Worm (Caenorhabditis elegans) whole organism, mixed stage, embryonic: ENCODE results near the gene fbxb-75.

Experiments used
- M03D4.4 ChIP-seq: sonication (generic microtip); optimal IDR thresholded peaks from 2 replicates; lab custom pipeline; 2017; ENCODE audit warnings: mild to moderate bottlenecking, missing genetic modification characterization, missing compliant biosample characterization
- bed-3 ChIP-seq: fragments of 200-800 bp; sonication (Bioruptor generic); optimal IDR thresholded peaks from 3 replicates; lab custom pipeline; 2018; ENCODE audit warnings: mild to moderate bottlenecking, missing genetic modification characterization, moderate library complexity, missing compliant biosample characterization
- blmp-1 ChIP-seq: fragments of 150-350 bp; optimal IDR thresholded peaks from 2 replicates; lab custom pipeline; 2014; ENCODE audit warnings: missing biosample characterization, missing genetic modification characterization
- ceh-39 ChIP-seq: fragments of 150-350 bp; optimal IDR thresholded peaks from 2 replicates; lab custom pipeline; 2014; ENCODE audit warnings: missing biosample characterization, missing genetic modification characterization
- ceh-43 ChIP-seq: fragments of 200-800 bp; sonication (Bioruptor generic); optimal IDR thresholded peaks from 2 replicates; lab custom pipeline; 2018; ENCODE audit warnings: mild to moderate bottlenecking, missing genetic modification characterization, moderate library complexity, missing compliant biosample characterization
- ceh-83 ChIP-seq: fragments of 200-800 bp; sonication (Bioruptor generic); optimal IDR thresholded peaks from 2 replicates; lab custom pipeline; 2018; ENCODE audit warnings: mild to moderate bottlenecking, missing genetic modification characterization, missing compliant biosample characterization
- ces-1 ChIP-seq: fragments of 150-350 bp; optimal IDR thresholded peaks from 2 replicates; lab custom pipeline; 2014; ENCODE audit warnings: missing biosample characterization, missing genetic modification reagents, missing genetic modification characterization
- cnd-1 ChIP-seq: fragments of 200-800 bp; sonication (Bioruptor generic); optimal IDR thresholded peaks from 2 replicates; lab custom pipeline; 2018; ENCODE audit warnings: mild to moderate bottlenecking, missing genetic modification characterization, missing compliant biosample characterization
- drap-1 ChIP-seq: fragments of 200-800 bp; sonication (Bioruptor generic); optimal IDR thresholded peaks from 3 replicates; lab custom pipeline; 2018; ENCODE audit warnings: mild to moderate bottlenecking, missing genetic modification characterization, missing compliant biosample characterization
- elt-1 ChIP-seq: sonication (generic microtip); optimal IDR thresholded peaks from 2 replicates; lab custom pipeline; 2017; ENCODE audit warnings: missing genetic modification characterization, mild to moderate bottlenecking, missing compliant biosample characterization, antibody characterized with exemption, moderate library complexity, borderline replicate concordance; ENCODE audit not compliant: insufficient read depth
- elt-3 ChIP-seq: fragments of 150-350 bp; optimal IDR thresholded peaks from 2 replicates; lab custom pipeline; 2014; ENCODE audit warnings: missing biosample characterization, missing genetic modification characterization
- flh-1 ChIP-seq: fragments of 200-800 bp; sonication (Bioruptor generic); optimal IDR thresholded peaks from 2 replicates; lab custom pipeline; 2018; ENCODE audit warnings: mild to moderate bottlenecking, missing genetic modification characterization, moderate library complexity, missing compliant biosample characterization
- ham-2 ChIP-seq: fragments of 200-800 bp; sonication (Bioruptor generic); optimal IDR thresholded peaks from 2 replicates; lab custom pipeline; 2018; ENCODE audit warnings: mild to moderate bottlenecking, missing genetic modification characterization, missing compliant biosample characterization
- hlh-1 ChIP-seq: fragments of 150-350 bp; optimal IDR thresholded peaks from 2 replicates; lab custom pipeline; 2014; ENCODE audit warnings: missing biosample characterization, missing genetic modification reagents, missing genetic modification characterization
- lin-32 ChIP-seq: fragments of 200-800 bp; sonication (Bioruptor generic); optimal IDR thresholded peaks from 2 replicates; lab custom pipeline; 2018; ENCODE audit warnings: mild to moderate bottlenecking, missing genetic modification characterization, missing compliant biosample characterization
- lsy-2 ChIP-seq: fragments of 150-350 bp; optimal IDR thresholded peaks from 2 replicates; lab custom pipeline; 2014; ENCODE audit warnings: missing biosample characterization, missing genetic modification characterization
- mab-5 ChIP-seq: fragments of 150-350 bp; optimal IDR thresholded peaks from 2 replicates; lab custom pipeline; 2014; ENCODE audit warnings: missing biosample characterization, missing genetic modification characterization
- mep-1 ChIP-seq: fragments of 150-350 bp; optimal IDR thresholded peaks from 2 replicates; lab custom pipeline; 2017; ENCODE audit warnings: missing biosample characterization, missing genetic modification reagents, missing genetic modification characterization, inconsistent platforms
- mls-2 ChIP-seq: sonication (generic microtip); optimal IDR thresholded peaks from 2 replicates; lab custom pipeline; 2016; ENCODE audit warnings: mild to moderate bottlenecking, missing genetic modification characterization, moderate library complexity, missing compliant biosample characterization
- nhr-2 ChIP-seq: fragments of 150-350 bp; optimal IDR thresholded peaks from 2 replicates; lab custom pipeline; 2014; ENCODE audit warnings: missing biosample characterization, missing genetic modification characterization
- nhr-237 ChIP-seq: fragments of 150-350 bp; optimal IDR thresholded peaks from 2 replicates; lab custom pipeline; 2014; ENCODE audit warnings: missing biosample characterization, missing genetic modification characterization
- nhr-28 ChIP-seq: fragments of 150-350 bp; optimal IDR thresholded peaks from 2 replicates; lab custom pipeline; 2014; ENCODE audit warnings: missing biosample characterization, missing genetic modification characterization
- pha-4 ChIP-seq: fragments of 150-350 bp; optimal IDR thresholded peaks from 2 replicates; lab custom pipeline; 2018; ENCODE audit warnings: missing biosample characterization, missing genetic modification reagents, missing genetic modification characterization
- snpc-4 ChIP-seq: fragments of 150-350 bp; optimal IDR thresholded peaks from 2 replicates; lab custom pipeline; 2014; ENCODE audit warnings: missing biosample characterization, missing genetic modification characterization
- sptf-1 ChIP-seq: sonication (generic microtip); optimal IDR thresholded peaks from 2 replicates; lab custom pipeline; 2017; ENCODE audit warnings: mild to moderate bottlenecking, missing genetic modification characterization, moderate library complexity, missing compliant biosample characterization
- unc-120 ChIP-seq: sonication (generic microtip); optimal IDR thresholded peaks from 2 replicates; lab custom pipeline; 2017; ENCODE audit warnings: missing genetic modification characterization, missing compliant biosample characterization; ENCODE audit not compliant: poor library complexity, severe bottlenecking
- unc-39 ChIP-seq: fragments of 150-350 bp; optimal IDR thresholded peaks from 2 replicates; lab custom pipeline; 2014; ENCODE audit warnings: missing biosample characterization, missing genetic modification characterization
- unc-62 ChIP-seq: fragments of 150-350 bp; optimal IDR thresholded peaks from 2 replicates; lab custom pipeline; 2014; ENCODE audit warnings: missing biosample characterization, missing genetic modification reagents, missing genetic modification characterization
- zip-8 ChIP-seq: fragments of 150-350 bp; optimal IDR thresholded peaks from 2 replicates; lab custom pipeline; 2014; ENCODE audit warnings: missing biosample characterization, missing genetic modification characterization
- ztf-11 ChIP-seq: fragments of 150-350 bp; optimal IDR thresholded peaks from 2 replicates; lab custom pipeline; 2014; ENCODE audit warnings: missing biosample characterization, missing genetic modification characterization

Gene fbxb-75

DNA sequence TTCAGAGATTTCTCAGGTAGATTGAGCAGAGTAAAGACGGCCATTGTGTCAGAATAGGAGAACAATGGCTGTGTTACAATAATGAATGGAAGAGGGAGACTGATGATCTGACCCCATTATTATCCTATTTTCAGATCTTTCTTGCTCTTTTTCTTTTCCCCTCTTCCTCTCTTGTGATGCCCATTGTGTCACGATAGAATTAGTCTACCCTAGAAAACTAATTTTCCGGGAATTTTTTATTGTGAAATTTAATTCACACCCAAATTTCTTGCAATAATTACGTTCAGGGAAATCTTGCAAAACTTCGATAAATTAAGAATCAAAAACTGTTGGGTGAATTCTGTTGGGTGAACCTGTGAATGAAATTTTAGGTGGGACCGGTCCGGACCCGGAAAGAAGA lies at the start of gene fbxb-75:
fbxb-75 (minus strand) TSS at position 101 of the 400 bp plus-strand sequence.
- no peak for TF ChIP-seq sptf-1 (tag; lab: Kevin White, UChicago)
- peak; percentile 28 for TF ChIP-seq elt-1 (tag; lab: Kevin White, UChicago)
- no peak for TF ChIP-seq blmp-1 (tag; lab: Kevin White, UChicago)
- TF ChIP-seq, all 35 proteins: peak for 1

DNA sequence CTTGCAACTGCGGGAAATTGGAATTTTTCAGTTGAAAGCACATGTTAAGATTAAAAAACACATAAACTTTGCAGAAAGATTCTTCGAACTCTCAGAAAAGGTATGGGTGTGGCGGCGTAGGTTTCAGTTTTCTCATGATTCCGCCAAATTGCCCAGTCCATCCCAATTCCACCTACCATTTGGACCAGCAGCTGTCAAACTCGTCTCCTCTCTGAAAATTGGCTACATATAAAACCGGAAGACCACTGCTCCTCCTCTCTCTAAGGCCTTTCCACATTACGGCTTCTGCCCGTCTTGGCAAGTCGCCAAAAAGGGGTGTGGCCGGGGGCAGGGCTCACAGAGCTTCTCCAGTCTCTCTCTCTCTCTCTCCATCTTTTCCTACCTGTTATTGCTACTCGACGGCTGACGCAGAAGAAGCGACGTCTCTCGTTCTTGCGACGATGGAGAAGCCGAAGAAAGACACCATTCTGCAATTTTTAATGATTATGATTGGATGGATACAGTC lies 49.2 kb upstream of the fbxb-75 start, which contains the start of gene ZK180.7:
ZK180.7 (plus strand) TSS at position 395 of the 505 bp plus-strand sequence.
- TF ChIP-seq ceh-43 (no peak), mep-1 (tag; lab: Kevin White, UChicago) (no peak), ces-1 (GFP tag; lab: Kevin White, UChicago) (no peak), unc-39 (tag; lab: Kevin White, UChicago) (no peak), snpc-4 (no peak), lsy-2 (tag; lab: Kevin White, UChicago) (no peak), mab-5 (tag; lab: Kevin White, UChicago) (no peak), cnd-1 (tag; lab: Kevin White, UChicago) (no peak), M03D4.4 (no peak), flh-1 (no peak), bed-3 (no peak)
- TF ChIP-seq, all 35 proteins: peak for 0

DNA sequence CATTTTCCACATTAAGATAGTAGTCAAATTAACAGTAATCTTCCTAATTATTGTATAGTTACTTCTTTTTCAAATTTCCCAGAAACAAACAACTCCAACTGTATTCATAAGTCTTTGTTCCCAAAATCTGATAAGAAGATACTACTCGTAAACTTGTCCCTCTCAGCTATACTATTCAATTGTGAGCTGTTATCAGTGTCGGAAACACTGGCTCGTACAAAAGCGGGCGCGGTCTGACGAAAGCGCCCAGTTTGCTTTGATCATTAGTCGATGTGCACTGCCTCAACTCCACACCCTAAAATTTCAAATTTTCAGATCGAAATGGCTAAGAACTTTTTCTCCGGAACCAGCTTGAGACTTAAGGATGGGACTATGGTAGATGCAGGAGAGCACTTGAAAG lies 45.8 kb upstream of the fbxb-75 start, which contains the start of gene trx-3:
trx-3 (plus strand) TSS at position 291 of the 400 bp plus-strand sequence.
- no peak for TF ChIP-seq ceh-39 (tag; lab: Kevin White, UChicago)
- TF ChIP-seq pha-4, result no peak
- no peak for TF ChIP-seq ham-2 (GFP tag; lab: Kevin White, UChicago)
- no peak for TF ChIP-seq nhr-28 (tag; lab: Kevin White, UChicago)
- TF ChIP-seq unc-39 (tag; lab: Kevin White, UChicago), result no peak
- no peak for TF ChIP-seq lsy-2 (tag; lab: Kevin White, UChicago)
- TF ChIP-seq ceh-83 (GFP tag; lab: Kevin White, UChicago), result no peak
- TF ChIP-seq hlh-1 (tag; lab: Kevin White, UChicago), result no peak
- TF ChIP-seq unc-62, result no peak
- no peak for TF ChIP-seq blmp-1 (tag; lab: Kevin White, UChicago)
- TF ChIP-seq nhr-2 (tag; lab: Kevin White, UChicago), result no peak
- TF ChIP-seq drap-1, result no peak
- no peak for TF ChIP-seq nhr-237
- no peak for TF ChIP-seq elt-3
- no peak for TF ChIP-seq elt-1 (tag; lab: Kevin White, UChicago)
- no peak for TF ChIP-seq mab-5 (tag; lab: Kevin White, UChicago)
- no peak for TF ChIP-seq mls-2 (tag; lab: Kevin White, UChicago)
- TF ChIP-seq zip-8 (tag; lab: Kevin White, UChicago), result no peak

DNA sequence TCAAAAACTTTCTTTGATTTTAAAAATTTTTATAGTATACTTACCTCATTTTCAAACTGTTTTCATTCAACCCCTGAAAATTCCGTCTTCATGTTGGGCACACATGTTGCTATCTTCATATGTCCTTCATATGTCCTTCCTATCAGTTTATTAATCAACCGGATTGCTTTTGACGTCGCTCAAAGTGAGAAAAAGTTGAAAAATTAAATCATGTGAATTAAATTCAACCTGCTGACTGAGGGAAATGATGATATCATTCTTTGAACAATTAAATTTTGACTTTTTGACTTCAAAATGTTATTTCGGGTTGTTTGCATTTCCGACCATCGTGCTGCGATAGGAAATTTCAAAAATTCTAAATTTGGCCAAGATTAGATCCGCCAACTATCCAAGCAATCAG lies 43.6 kb upstream of the fbxb-75 start:
- TF ChIP-seq snpc-4 (no peak), blmp-1 (tag; lab: Kevin White, UChicago) (no peak), flh-1 (no peak), M03D4.4 (no peak), lin-32 (GFP tag; lab: Kevin White, UChicago) (no peak), ceh-43 (no peak), mab-5 (tag; lab: Kevin White, UChicago) (no peak), bed-3 (no peak), hlh-1 (tag; lab: Kevin White, UChicago) (no peak), ztf-11 (no peak)

DNA sequence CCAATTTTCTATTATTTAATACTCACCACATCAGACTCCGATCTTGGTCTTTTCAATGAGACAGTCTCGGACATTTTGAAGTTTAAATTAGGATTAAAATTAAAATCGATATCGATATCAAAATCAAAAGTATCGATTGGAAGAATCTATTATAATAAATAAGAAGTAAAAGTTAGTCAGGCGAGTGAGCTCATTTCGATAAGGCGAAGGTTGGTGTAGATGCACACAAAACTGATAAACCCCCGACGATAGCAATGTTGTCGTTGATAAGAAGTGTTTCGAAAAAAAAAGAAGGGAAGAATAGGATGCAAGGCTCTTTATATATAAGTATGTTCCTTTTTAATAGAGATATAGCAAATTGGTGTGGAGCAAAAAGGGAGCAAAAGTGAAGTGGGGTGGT lies 41.6 kb upstream of the fbxb-75 start, which contains the start of gene M01H9.4:
M01H9.4 (minus strand) TSS at position 379 of the 400 bp plus-strand sequence.
- TF ChIP-seq M03D4.4, result no peak
- no peak for TF ChIP-seq lsy-2 (tag; lab: Kevin White, UChicago)
- TF ChIP-seq unc-120 (tag; lab: Kevin White, UChicago), result no peak
- no peak for TF ChIP-seq nhr-237
- TF ChIP-seq nhr-2 (tag; lab: Kevin White, UChicago), result no peak
- no peak for TF ChIP-seq pha-4
- no peak for TF ChIP-seq hlh-1 (tag; lab: Kevin White, UChicago)
